Worm (Caenorhabditis elegans) whole organism, young adult: ENCODE data around the gene best-19.

Experiments
- B0019.2 ChIP-seq: fragments of 200-800 bp; sonication (Bioruptor generic); conservative IDR thresholded peaks from 2 replicates; pipeline ENCODE4 v1.3.6; 2022; ENCODE audit warnings: missing genetic modification reagents, missing genetic modification characterization, missing compliant biosample characterization
- D2030.7 ChIP-seq: fragments of 200-800 bp; sonication (Bioruptor generic); IDR thresholded peaks from 2 replicates; pipeline ENCODE4 v1.3.6; 2022; ENCODE audit warnings: missing genetic modification reagents, missing genetic modification characterization, missing compliant biosample characterization
- F33H1.4 ChIP-seq: fragments of 200-800 bp; sonication (Bioruptor generic); IDR thresholded peaks from 2 replicates; pipeline ENCODE4 v1.3.6; 2022; ENCODE audit warnings: missing genetic modification reagents, missing genetic modification characterization, missing compliant biosample characterization
- F37B4.10 ChIP-seq: fragments of 200-800 bp; sonication (Bioruptor generic); IDR thresholded peaks from 2 replicates; pipeline ENCODE4 v1.3.6; 2022; ENCODE audit warnings: missing genetic modification characterization, missing compliant biosample characterization
- F39B2.1 ChIP-seq: fragments of 200-800 bp; sonication (Bioruptor generic); IDR thresholded peaks from 2 replicates; pipeline ENCODE4 v1.3.6; 2022; ENCODE audit warnings: missing genetic modification reagents, missing genetic modification characterization, missing compliant biosample characterization
- F49E8.2 ChIP-seq: sonication (generic microtip); optimal IDR thresholded peaks from 3 replicates; lab custom pipeline; 2017; ENCODE audit warnings: missing genetic modification characterization, mild to moderate bottlenecking, missing compliant biosample characterization, antibody characterized with exemption, moderate library complexity; ENCODE audit not compliant: insufficient read depth
- F52B5.7 ChIP-seq: sonication (generic microtip); optimal IDR thresholded peaks from 2 replicates; lab custom pipeline; 2016; ENCODE audit warnings: mild to moderate bottlenecking, missing genetic modification characterization, missing compliant biosample characterization
- K11D2.4 ChIP-seq: fragments of 200-800 bp; sonication (Bioruptor generic); IDR thresholded peaks from 2 replicates; pipeline ENCODE4 v1.3.6; 2022; ENCODE audit warnings: missing genetic modification reagents, missing genetic modification characterization, missing compliant biosample characterization
- Y56A3A.18 ChIP-seq: fragments of 200-800 bp; sonication (Bioruptor generic); IDR thresholded peaks from 2 replicates; pipeline ENCODE4 v1.3.6; 2022; ENCODE audit warnings: missing genetic modification reagents, missing genetic modification characterization, missing compliant biosample characterization
- Y79H2A.3 ChIP-seq: fragments of 200-800 bp; sonication (Bioruptor generic); conservative IDR thresholded peaks from 2 replicates; pipeline ENCODE4 v1.3.6; 2022; ENCODE audit warnings: missing genetic modification reagents, missing genetic modification characterization, missing compliant biosample characterization
- ZK185.1 ChIP-seq: sonication (generic microtip); optimal IDR thresholded peaks from 2 replicates; lab custom pipeline; 2016; ENCODE audit warnings: mild to moderate bottlenecking, missing genetic modification characterization, missing compliant biosample characterization; ENCODE audit not compliant: poor library complexity, severe bottlenecking
- ama-1 ChIP-seq, 3 experiments: fragments of 150-350 bp in 1 of 3; sonication (generic microtip) in 2 of 3; optimal IDR thresholded peaks; 2 replicates each; lab custom pipeline; 2014 to 2018; ENCODE audit warnings: missing biosample characterization in 2 of 3, missing genetic modification characterization in 2 of 3, missing genetic modification reagents in 2 of 3
- athp-1 ChIP-seq: sonication (generic microtip); optimal IDR thresholded peaks from 2 replicates; lab custom pipeline; 2017; ENCODE audit warnings: mild to moderate bottlenecking, missing genetic modification characterization, missing compliant biosample characterization
- attf-5 ChIP-seq: fragments of 200-800 bp; sonication (Bioruptor generic); optimal IDR thresholded peaks from 2 replicates; lab custom pipeline; 2018; ENCODE audit warnings: mild to moderate bottlenecking, missing genetic modification characterization, missing compliant biosample characterization
- cebp-1 ChIP-seq, 2 experiments: fragments of 200-800 bp in 1 of 2; sonication (Bioruptor generic) in 1 of 2; sonication (generic microtip) in 1 of 2; IDR thresholded peaks in 1 of 2; optimal IDR thresholded peaks in 1 of 2; 2 replicates each; pipeline versions ENCODE4 v1.3.6 to Lab custom; 2017 to 2022; ENCODE audit warnings: missing compliant biosample characterization in 2 of 2, missing genetic modification characterization in 2 of 2, mild to moderate bottlenecking in 1 of 2, missing genetic modification reagents in 1 of 2, moderate library complexity in 1 of 2
- egl-44 ChIP-seq: fragments of 200-800 bp; sonication (Bioruptor generic); IDR thresholded peaks from 2 replicates; pipeline ENCODE4 v1.3.6; 2022; ENCODE audit warnings: missing genetic modification reagents, missing genetic modification characterization, missing compliant biosample characterization
- egrh-3 ChIP-seq: fragments of 200-800 bp; sonication (Bioruptor generic); IDR thresholded peaks from 2 replicates; pipeline ENCODE4 v1.3.6; 2022; ENCODE audit warnings: missing genetic modification reagents, missing genetic modification characterization, missing compliant biosample characterization
- fkh-3 ChIP-seq: sonication (generic microtip); optimal IDR thresholded peaks from 2 replicates; lab custom pipeline; 2016; ENCODE audit warnings: mild to moderate bottlenecking, missing genetic modification characterization, missing compliant biosample characterization
- gei-17 ChIP-seq: fragments of 200-800 bp; sonication (Bioruptor generic); optimal IDR thresholded peaks from 2 replicates; lab custom pipeline; 2018; ENCODE audit warnings: mild to moderate bottlenecking, missing genetic modification characterization, missing compliant biosample characterization
- hlh-26 ChIP-seq: fragments of 200-800 bp; sonication (Bioruptor generic); conservative IDR thresholded peaks from 2 replicates; pipeline ENCODE4 v1.3.6; 2022; ENCODE audit warnings: missing genetic modification reagents, missing genetic modification characterization, missing compliant biosample characterization
- hmg-1.2 ChIP-seq: fragments of 200-800 bp; sonication (Bioruptor generic); IDR thresholded peaks from 2 replicates; pipeline ENCODE4 v1.3.6; 2022; ENCODE audit warnings: missing genetic modification reagents, missing genetic modification characterization, missing compliant biosample characterization
- hmg-20 ChIP-seq: fragments of 200-800 bp; sonication (Bioruptor generic); IDR thresholded peaks from 2 replicates; pipeline ENCODE4 v1.3.6; 2022; ENCODE audit warnings: missing genetic modification reagents, missing genetic modification characterization, missing compliant biosample characterization
- lag-1 ChIP-seq: fragments of 200-800 bp; sonication (Bioruptor generic); IDR thresholded peaks from 2 replicates; pipeline ENCODE4 v1.3.6; 2022; ENCODE audit warnings: missing genetic modification reagents, missing genetic modification characterization, missing compliant biosample characterization
- lir-1 ChIP-seq: fragments of 200-800 bp; sonication (Bioruptor generic); conservative IDR thresholded peaks from 2 replicates; pipeline ENCODE4 v1.3.6; 2022; ENCODE audit warnings: missing genetic modification reagents, missing genetic modification characterization, missing compliant biosample characterization
- mcd-1 ChIP-seq: fragments of 200-800 bp; sonication (Bioruptor generic); IDR thresholded peaks from 2 replicates; pipeline ENCODE4 v1.3.6; 2022; ENCODE audit warnings: missing genetic modification reagents, missing genetic modification characterization, missing compliant biosample characterization
- nfya-1 ChIP-seq: sonication (generic microtip); optimal IDR thresholded peaks from 2 replicates; lab custom pipeline; 2017; ENCODE audit warnings: antibody characterized with exemption, missing compliant biosample characterization, missing genetic modification characterization, borderline replicate concordance; ENCODE audit not compliant: insufficient read depth
- nhr-120 ChIP-seq: fragments of 200-800 bp; sonication (Bioruptor generic); IDR thresholded peaks from 2 replicates; pipeline ENCODE4 v1.3.6; 2022; ENCODE audit warnings: missing genetic modification characterization, missing compliant biosample characterization
- pbrm-1 ChIP-seq: fragments of 200-800 bp; sonication (Bioruptor generic); IDR thresholded peaks from 2 replicates; pipeline ENCODE4 v1.3.6; 2022; ENCODE audit warnings: missing genetic modification reagents, missing genetic modification characterization, missing compliant biosample characterization
- repo-1 ChIP-seq: sonication (generic microtip); optimal IDR thresholded peaks from 2 replicates; lab custom pipeline; 2017; ENCODE audit warnings: mild to moderate bottlenecking, missing genetic modification characterization, missing compliant biosample characterization
- snpc-1.1 ChIP-seq: sonication (generic microtip); optimal IDR thresholded peaks from 2 replicates; lab custom pipeline; 2017; ENCODE audit warnings: missing genetic modification characterization, mild to moderate bottlenecking, missing compliant biosample characterization, antibody characterized with exemption, moderate library complexity, missing genotype, missing genetic modification reagents; ENCODE audit not compliant: insufficient read depth
- snpc-1.3 ChIP-seq: sonication (generic microtip); optimal IDR thresholded peaks from 2 replicates; lab custom pipeline; 2017; ENCODE audit warnings: missing genetic modification characterization, mild to moderate bottlenecking, missing compliant biosample characterization, antibody characterized with exemption, moderate library complexity, missing genotype, missing genetic modification reagents; ENCODE audit not compliant: insufficient read depth
- tbp1 ChIP-seq: fragments of 200-800 bp; sonication (Bioruptor generic); optimal IDR thresholded peaks from 2 replicates; lab custom pipeline; 2018; ENCODE audit warnings: mild to moderate bottlenecking, missing genetic modification characterization, missing compliant biosample characterization
- tbx-9 ChIP-seq: sonication (generic microtip); optimal IDR thresholded peaks from 2 replicates; lab custom pipeline; 2016; ENCODE audit warnings: borderline replicate concordance, missing genetic modification characterization, inconsistent platforms, missing compliant biosample characterization
- unc-130 ChIP-seq: sonication (generic microtip); optimal IDR thresholded peaks from 2 replicates; lab custom pipeline; 2016; ENCODE audit warnings: missing genetic modification reagents, missing genetic modification characterization, missing compliant biosample characterization
- unc-62 ChIP-seq: fragments of 150-350 bp; optimal IDR thresholded peaks from 2 replicates; lab custom pipeline; 2014; ENCODE audit warnings: missing biosample characterization, missing genetic modification reagents, missing genetic modification characterization
- ztf-26 ChIP-seq: sonication (generic microtip); optimal IDR thresholded peaks from 2 replicates; lab custom pipeline; 2017; ENCODE audit warnings: missing genetic modification characterization, missing compliant biosample characterization

Gene best-19

ce11 chrIV:255379-255857, 28.0 kb upstream of the best-19 start, which contains the start of gene rcat-1 (continued):
- TF ChIP-seq lir-1 (GFP tag; lab: Robert Waterston, UW) (no peak), pbrm-1 (GFP tag; lab: Robert Waterston, UW) (no peak; the same call in 1 of the 2 replicates), Y56A3A.18 (GFP tag; lab: Robert Waterston, UW) (no peak), F52B5.7 (tag; lab: Kevin White, UChicago) (no peak), ZK185.1 (tag; lab: Kevin White, UChicago) (no peak), lag-1 (GFP tag; lab: Robert Waterston, UW) (no peak), nfya-1 (tag; lab: Kevin White, UChicago) (no peak), hmg-20 (GFP tag; lab: Robert Waterston, UW) (no peak), unc-130 (no peak), hlh-26 (GFP tag; lab: Robert Waterston, UW) (no peak), F33H1.4 (no peak; the same call in 1 of the 2 replicates), tbp1 (GFP tag; lab: Kevin White, UChicago) (peak; percentile 3), F49E8.2 (peak; percentile 5), egrh-3 (GFP tag; lab: Robert Waterston, UW) (no peak), hmg-1.2 (GFP tag; lab: Robert Waterston, UW) (peak; percentile 13; the same call in 1 of the 2 replicates), egl-44 (GFP tag; lab: Robert Waterston, UW) (no peak), D2030.7 (GFP tag; lab: Robert Waterston, UW) (peak; percentile 77), athp-1 (tag; lab: Kevin White, UChicago) (peak; percentile 23), K11D2.4 (no peak), F39B2.1 (no peak), mcd-1 (peak; percentile 90), unc-62 (GFP tag; lab: Kevin White, UChicago) (peak; percentile 47), snpc-1.3 (tag; lab: Kevin White, UChicago) (no peak), B0019.2 (GFP tag; lab: Robert Waterston, UW) (no peak), snpc-1.1 (tag; lab: Kevin White, UChicago) (no peak), ama-1 (optimal IDR thresholded peaks at IDR 0.05; lab: Kevin White, UChicago) (no peak), ama-1 (GFP tag; optimal IDR thresholded peaks at IDR 0.05; lab: Kevin White, UChicago) (no peak), F37B4.10 (GFP tag; lab: Robert Waterston, UW) (no peak), nhr-120 (GFP tag; lab: Robert Waterston, UW) (no peak), cebp-1 (GFP tag; IDR thresholded peaks at IDR 0.05; lab: Robert Waterston, UW) (no peak), cebp-1 (tag; optimal IDR thresholded peaks at IDR 0.05; lab: Kevin White, UChicago) (no peak), tbx-9 (tag; lab: Kevin White, UChicago) (no peak), Y79H2A.3 (GFP tag; lab: Robert Waterston, UW) (no peak), ztf-26 (no peak), gei-17 (GFP tag; lab: Kevin White, UChicago) (no peak), repo-1 (tag; lab: Kevin White, UChicago) (no peak), fkh-3 (tag; lab: Kevin White, UChicago) (no peak)
- TF ChIP-seq, all 124 proteins: peak for 22

DNA sequence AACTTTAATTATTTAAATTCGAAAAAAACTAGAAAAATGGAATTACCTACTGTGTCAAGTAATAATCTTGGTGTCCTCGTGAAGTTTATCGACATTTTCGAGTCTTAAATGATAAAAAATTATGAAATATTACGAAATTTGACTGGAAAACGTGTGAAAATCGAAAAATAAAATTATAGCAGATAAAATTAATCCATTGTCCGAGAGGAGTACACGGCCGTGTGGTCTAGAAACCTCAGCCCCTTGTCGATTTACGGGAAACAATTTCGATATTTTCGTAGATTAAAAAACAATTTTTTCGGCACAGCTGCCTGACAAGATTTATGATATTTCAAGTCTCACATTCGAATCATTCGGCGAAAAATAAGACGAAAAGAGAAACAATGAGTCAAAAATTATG, 26.4 kb upstream of the best-19 start, which contains the start of gene R02D3.8:
TSS of gene R02D3.8 (minus strand) at position 109 of the 400 bp plus-strand sequence.
- TF ChIP-seq nhr-120 (GFP tag; lab: Robert Waterston, UW), result no peak
- no peak for TF ChIP-seq cebp-1 (GFP tag; IDR thresholded peaks at IDR 0.05; lab: Robert Waterston, UW)
- TF ChIP-seq cebp-1 (tag; optimal IDR thresholded peaks at IDR 0.05; lab: Kevin White, UChicago), result peak; percentile 56
- TF ChIP-seq attf-5 (GFP tag; lab: Kevin White, UChicago), result peak; percentile 17
- TF ChIP-seq mcd-1, result 0 out of 2 replicates have a peak, but pooled peaks have one; percentile 39
- peak; percentile 33 for TF ChIP-seq ZK185.1 (tag; lab: Kevin White, UChicago)
